Fruit fly (Drosophila melanogaster): Measurements from ENCODE around the gene vn.

- no peak for TF ChIP-seq Eip93F (GFP tag; optimal IDR thresholded peaks at IDR 0.05)
- TF ChIP-seq Blimp-1 (GFP tag; optimal IDR thresholded peaks at IDR 0.05) = no peak
- no peak for TF ChIP-seq fd59A (GFP tag; optimal IDR thresholded peaks at IDR 0.05)
- no peak for TF ChIP-seq CG10631 (GFP tag; optimal IDR thresholded peaks at IDR 0.05)
- no peak for TF ChIP-seq CG6854 (GFP tag; optimal IDR thresholded peaks at IDR 0.05)
- no peak for TF ChIP-seq Smox (GFP tag; optimal IDR thresholded peaks at IDR 0.05)
- TF ChIP-seq Sox14 (GFP tag; optimal IDR thresholded peaks at IDR 0.05) = no peak
- no peak for TF ChIP-seq Gug (GFP tag; IDR thresholded peaks at IDR 0.05)
- TF ChIP-seq net (GFP tag; optimal IDR thresholded peaks at IDR 0.05) = no peak
- TF ChIP-seq CG6808 (GFP tag; optimal IDR thresholded peaks at IDR 0.05) = no peak
- TF ChIP-seq CG8632 (GFP tag; optimal IDR thresholded peaks at IDR 0.05) = no peak
- TF ChIP-seq svp (GFP tag) = no peak
- no peak for TF ChIP-seq Eip75B (GFP tag; optimal IDR thresholded peaks at IDR 0.05)
Measured at dm6 chr3L:5830649-5831048, 14.8 kb downstream of the vn start.

All from whole organism, prepupa.